Worm (Caenorhabditis elegans) whole organism, L3 larva: ENCODE measurements around the gene adh-1.

Experiments
- R02D3.7 ChIP-seq: fragments of 150-350 bp; optimal IDR thresholded peaks from 2 replicates; lab custom pipeline; 2014; ENCODE audit warnings: missing biosample characterization, missing genetic modification characterization
- ZK546.5 ChIP-seq: sonication (generic microtip); optimal IDR thresholded peaks from 2 replicates; lab custom pipeline; 2017; ENCODE audit warnings: missing biosample characterization, missing genetic modification characterization
- aly-2 ChIP-seq: fragments of 150-350 bp; optimal IDR thresholded peaks from 2 replicates; lab custom pipeline; 2014; ENCODE audit warnings: missing biosample characterization, missing genetic modification characterization
- ceh-28 ChIP-seq: fragments of 150-350 bp; optimal IDR thresholded peaks from 2 replicates; lab custom pipeline; 2014; ENCODE audit warnings: missing biosample characterization, missing genetic modification reagents, missing genetic modification characterization
- daf-12 ChIP-seq: fragments of 150-350 bp; optimal IDR thresholded peaks from 2 replicates; lab custom pipeline; 2014; ENCODE audit warnings: missing biosample characterization, missing genetic modification reagents, missing genetic modification characterization
- egl-27 ChIP-seq: sonication (generic microtip); optimal IDR thresholded peaks from 4 replicates; lab custom pipeline; 2017; ENCODE audit warnings: missing biosample characterization, missing genetic modification reagents, missing genetic modification characterization
- egl-5 ChIP-seq: fragments of 150-350 bp; optimal IDR thresholded peaks from 2 replicates; lab custom pipeline; 2017; ENCODE audit warnings: missing biosample characterization, missing genetic modification reagents, missing genetic modification characterization, inconsistent platforms
- elt-1 ChIP-seq: fragments of 150-350 bp; optimal IDR thresholded peaks from 2 replicates; lab custom pipeline; 2014; ENCODE audit warnings: missing biosample characterization, missing genetic modification characterization
- elt-2 ChIP-seq: sonication (generic microtip); optimal IDR thresholded peaks from 2 replicates; lab custom pipeline; 2016; ENCODE audit warnings: missing genetic modification reagents, mild to moderate bottlenecking, missing genetic modification characterization, missing compliant biosample characterization
- elt-3 ChIP-seq, 3 experiments: fragments of 150-350 bp in 1 of 3; sonication (generic microtip) in 2 of 3; optimal IDR thresholded peaks; 2 replicates in 2 of 3; 4 replicates in 1 of 3; lab custom pipeline; 2014 to 2017; ENCODE audit warnings: missing biosample characterization in 3 of 3, missing genetic modification characterization in 3 of 3
- fkh-2 ChIP-seq: fragments of 150-350 bp; optimal IDR thresholded peaks from 2 replicates; lab custom pipeline; 2014; ENCODE audit warnings: missing biosample characterization, missing genetic modification reagents, missing genetic modification characterization
- fos-1 ChIP-seq: fragments of 150-350 bp; optimal IDR thresholded peaks from 2 replicates; lab custom pipeline; 2014; ENCODE audit warnings: missing biosample characterization, missing genetic modification characterization
- hmg-11 ChIP-seq: sonication (generic microtip); optimal IDR thresholded peaks from 2 replicates; lab custom pipeline; 2016; ENCODE audit warnings: missing genetic modification characterization, missing compliant biosample characterization
- jun-1 ChIP-seq: fragments of 150-350 bp; optimal IDR thresholded peaks from 2 replicates; lab custom pipeline; 2014; ENCODE audit warnings: missing biosample characterization, missing genetic modification reagents, missing genetic modification characterization
- lin-39 ChIP-seq: fragments of 150-350 bp; optimal IDR thresholded peaks from 2 replicates; lab custom pipeline; 2018; ENCODE audit warnings: missing biosample characterization, missing genetic modification reagents, missing genetic modification characterization
- mdl-1 ChIP-seq: fragments of 150-350 bp; optimal IDR thresholded peaks from 2 replicates; lab custom pipeline; 2014; ENCODE audit warnings: missing biosample characterization, missing genetic modification characterization
- nfya-1 ChIP-seq: sonication (generic microtip); optimal IDR thresholded peaks from 2 replicates; lab custom pipeline; 2017; ENCODE audit warnings: missing genetic modification characterization, mild to moderate bottlenecking, missing compliant biosample characterization, antibody characterized with exemption, moderate library complexity; ENCODE audit not compliant: insufficient read depth
- nhr-11 ChIP-seq: fragments of 150-350 bp; optimal IDR thresholded peaks from 2 replicates; lab custom pipeline; 2014; ENCODE audit warnings: missing biosample characterization, missing genetic modification characterization
- nhr-23 ChIP-seq: fragments of 150-350 bp; optimal IDR thresholded peaks from 2 replicates; lab custom pipeline; 2014; ENCODE audit warnings: missing biosample characterization, missing genetic modification reagents, missing genetic modification characterization
- nhr-237 ChIP-seq: fragments of 150-350 bp; optimal IDR thresholded peaks from 2 replicates; lab custom pipeline; 2014; ENCODE audit warnings: missing biosample characterization, missing genetic modification characterization
- nhr-25 ChIP-seq: sonication (generic microtip); optimal IDR thresholded peaks from 2 replicates; lab custom pipeline; 2017; ENCODE audit warnings: missing biosample characterization, missing genetic modification characterization
- nhr-28 ChIP-seq: fragments of 150-350 bp; optimal IDR thresholded peaks from 2 replicates; lab custom pipeline; 2014; ENCODE audit warnings: missing biosample characterization, missing genetic modification characterization
- nhr-43 ChIP-seq: sonication (generic microtip); optimal IDR thresholded peaks from 2 replicates; lab custom pipeline; 2016; ENCODE audit warnings: mild to moderate bottlenecking, missing genetic modification characterization, missing compliant biosample characterization; ENCODE audit not compliant: poor library complexity, severe bottlenecking
- nhr-67 ChIP-seq: fragments of 150-350 bp; optimal IDR thresholded peaks from 2 replicates; lab custom pipeline; 2014; ENCODE audit warnings: missing biosample characterization, missing genetic modification characterization
- nhr-76 ChIP-seq: fragments of 150-350 bp; sonication (generic microtip); optimal IDR thresholded peaks from 5 replicates; lab custom pipeline; 2014; ENCODE audit warnings: missing biosample characterization, missing genetic modification characterization
- nhr-77 ChIP-seq: fragments of 150-350 bp; optimal IDR thresholded peaks from 2 replicates; lab custom pipeline; 2014; ENCODE audit warnings: missing biosample characterization, missing genetic modification characterization
- pha-4 ChIP-seq: fragments of 150-350 bp; optimal IDR thresholded peaks from 2 replicates; lab custom pipeline; 2014; ENCODE audit warnings: missing biosample characterization, missing genetic modification reagents, missing genetic modification characterization
- skn-1 ChIP-seq: fragments of 150-350 bp; optimal IDR thresholded peaks from 2 replicates; lab custom pipeline; 2014; ENCODE audit warnings: missing biosample characterization, missing genetic modification characterization
- snpc-4 ChIP-seq: fragments of 150-350 bp; optimal IDR thresholded peaks from 2 replicates; lab custom pipeline; 2014; ENCODE audit warnings: missing biosample characterization, missing genetic modification characterization
- tbx-2 ChIP-seq: sonication (generic microtip); optimal IDR thresholded peaks from 2 replicates; lab custom pipeline; 2016; ENCODE audit warnings: mild to moderate bottlenecking, missing genetic modification characterization, missing compliant biosample characterization
- unc-39 ChIP-seq: sonication (generic microtip); optimal IDR thresholded peaks from 4 replicates; lab custom pipeline; 2017; ENCODE audit warnings: missing biosample characterization, missing genetic modification characterization
- zag-1 ChIP-seq: fragments of 150-350 bp; optimal IDR thresholded peaks from 2 replicates; lab custom pipeline; 2014; ENCODE audit warnings: missing biosample characterization, missing genetic modification characterization
- ztf-4 ChIP-seq: fragments of 150-350 bp; optimal IDR thresholded peaks from 2 replicates; lab custom pipeline; 2014; ENCODE audit warnings: missing biosample characterization, missing genetic modification characterization

The adh-1 gene

ce11 chrV:11843678-11844366 is 44.2 kb upstream of the adh-1 start, which contains the start of gene nphp-4:
Gene nphp-4 (minus strand): TSS chrV:11843728.
- TF ChIP-seq ztf-4 (tag; lab: Kevin White, UChicago) = no peak
- TF ChIP-seq nhr-23 (tag; lab: Kevin White, UChicago) = no peak
- no peak for TF ChIP-seq nhr-77 (tag; lab: Kevin White, UChicago)
- TF ChIP-seq ZK546.5 (tag; lab: Kevin White, UChicago) = no peak
- TF ChIP-seq nhr-25 (tag; lab: Kevin White, UChicago) = no peak
- TF ChIP-seq aly-2 (tag; lab: Kevin White, UChicago) = no peak
- TF ChIP-seq nhr-28 (tag; lab: Kevin White, UChicago) = no peak
- TF ChIP-seq mdl-1 = no peak
- TF ChIP-seq fos-1 (tag; lab: Kevin White, UChicago) = no peak
- no peak for TF ChIP-seq nfya-1 (tag; lab: Kevin White, UChicago)
- no peak for TF ChIP-seq ceh-28 (tag; lab: Kevin White, UChicago)
- TF ChIP-seq lin-39 (tag; lab: Kevin White, UChicago) = no peak
- TF ChIP-seq nhr-76 = no peak

ce11 chrV:11844828-11845227 is 43.2 kb upstream of the adh-1 start:
- TF ChIP-seq lin-39 (tag; lab: Kevin White, UChicago) (peak; percentile 42), jun-1 (tag; lab: Kevin White, UChicago) (peak; percentile 8), elt-1 (no peak), mdl-1 (no peak), daf-12 (no peak), nhr-23 (tag; lab: Kevin White, UChicago) (peak; percentile 28), elt-2 (tag; lab: Kevin White, UChicago) (peak; percentile 8), aly-2 (tag; lab: Kevin White, UChicago) (no peak), ZK546.5 (tag; lab: Kevin White, UChicago) (no peak), nhr-76 (no peak), nfya-1 (tag; lab: Kevin White, UChicago) (peak; percentile 42), zag-1 (tag; lab: Kevin White, UChicago) (no peak), hmg-11 (tag; lab: Kevin White, UChicago) (peak; percentile 62), pha-4 (tag; lab: Kevin White, UChicago) (peak; percentile 40), skn-1 (tag; lab: Kevin White, UChicago) (no peak), ztf-4 (tag; lab: Kevin White, UChicago) (no peak), egl-5 (tag; lab: Kevin White, UChicago) (no peak), elt-3 (tag; optimal IDR thresholded peaks at IDR 0.05; lab: Kevin White, UChicago) (no peak), nhr-237 (no peak), nhr-25 (tag; lab: Kevin White, UChicago) (peak; percentile 59), fos-1 (tag; lab: Kevin White, UChicago) (peak; percentile 43), tbx-2 (peak; percentile 4), snpc-4 (peak; percentile 37)

DNA sequence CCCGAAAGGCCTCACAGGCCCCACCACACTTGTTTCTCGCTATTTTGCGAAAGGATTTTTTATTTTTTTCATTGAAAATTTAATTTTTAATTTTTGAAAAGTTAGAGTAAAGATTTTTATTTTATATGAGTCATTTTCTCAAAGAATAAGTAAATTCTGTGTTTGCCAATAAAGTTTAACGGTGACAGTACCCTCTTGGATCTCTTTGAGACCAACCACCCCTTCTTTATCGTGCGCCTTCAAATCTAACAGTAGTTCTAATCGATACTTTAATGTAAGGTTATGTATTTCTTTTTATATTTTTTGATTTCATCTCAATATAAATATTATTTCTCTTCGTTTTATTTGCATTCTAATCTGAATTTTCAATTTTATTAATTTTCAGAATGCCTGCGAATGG is 42.6 kb upstream of the adh-1 start, which contains the start of gene hmp-1:
Gene hmp-1, plus strand, starts transcription at position 380 of the 400 bp plus-strand sequence.
- no peak for TF ChIP-seq fos-1 (tag; lab: Kevin White, UChicago)
- TF ChIP-seq ZK546.5 (tag; lab: Kevin White, UChicago) = no peak
- TF ChIP-seq fkh-2 (tag; lab: Kevin White, UChicago) = no peak
- TF ChIP-seq nhr-43 (tag; lab: Kevin White, UChicago) = no peak
- no peak for TF ChIP-seq nhr-11 (tag; lab: Kevin White, UChicago)
- no peak for TF ChIP-seq nhr-67 (tag; lab: Kevin White, UChicago)
- no peak for TF ChIP-seq ztf-4 (tag; lab: Kevin White, UChicago)
- no peak for TF ChIP-seq nhr-76
- no peak for TF ChIP-seq skn-1 (tag; lab: Kevin White, UChicago)
- no peak for TF ChIP-seq aly-2 (tag; lab: Kevin White, UChicago)
- no peak for TF ChIP-seq elt-2 (tag; lab: Kevin White, UChicago)
- TF ChIP-seq unc-39 (tag; lab: Kevin White, UChicago) = no peak
- TF ChIP-seq ceh-28 (tag; lab: Kevin White, UChicago) = no peak
- TF ChIP-seq nhr-23 (tag; lab: Kevin White, UChicago) = no peak
- no peak for TF ChIP-seq mdl-1
- no peak for TF ChIP-seq R02D3.7 (tag; lab: Kevin White, UChicago)
- TF ChIP-seq daf-12 = no peak

- TF ChIP-seq pha-4 (tag; lab: Kevin White, UChicago) (peak; percentile 77), egl-27 (no peak)
These were observed 41.1 kb upstream of the adh-1 start for ce11 chrV:11846969-11847368.
